Worm (Caenorhabditis elegans) whole organism, L2 larva: Measurements from ENCODE around the gene T23G5.3.
A peak's percentile ranks its signal among the peaks of the same experiment; 100 is the strongest.

Source experiments
- C34F6.9 ChIP-seq: fragments of 150-350 bp; optimal IDR thresholded peaks from 2 replicates; lab custom pipeline; 2014; ENCODE audit warnings: missing biosample characterization, missing genetic modification characterization
- F13H6.1 ChIP-seq: sonication (generic microtip); optimal IDR thresholded peaks from 2 replicates; lab custom pipeline; 2016; ENCODE audit warnings: missing genetic modification characterization, missing compliant biosample characterization
- R02D3.7 ChIP-seq: fragments of 150-350 bp; optimal IDR thresholded peaks from 2 replicates; lab custom pipeline; 2014; ENCODE audit warnings: missing biosample characterization, missing genetic modification characterization
- Y55F3AM.14 ChIP-seq: fragments of 200-800 bp; sonication (Bioruptor generic); optimal IDR thresholded peaks from 2 replicates; lab custom pipeline; 2018; ENCODE audit warnings: mild to moderate bottlenecking, missing genetic modification characterization, missing compliant biosample characterization
- ZK546.5 ChIP-seq: sonication (generic microtip); optimal IDR thresholded peaks from 2 replicates; lab custom pipeline; 2017; ENCODE audit warnings: missing biosample characterization, missing genetic modification characterization
- alr-1 ChIP-seq: fragments of 150-350 bp; optimal IDR thresholded peaks from 2 replicates; lab custom pipeline; 2014; ENCODE audit warnings: missing biosample characterization, missing genetic modification characterization
- aly-2 ChIP-seq: fragments of 150-350 bp; optimal IDR thresholded peaks from 2 replicates; lab custom pipeline; 2014; ENCODE audit warnings: missing biosample characterization, missing genetic modification characterization
- ama-1 ChIP-seq: fragments of 150-350 bp; optimal IDR thresholded peaks from 2 replicates; lab custom pipeline; 2018; ENCODE audit warnings: inconsistent platforms
- blmp-1 ChIP-seq: sonication (generic microtip); optimal IDR thresholded peaks from 2 replicates; lab custom pipeline; 2017; ENCODE audit warnings: missing genetic modification characterization, mild to moderate bottlenecking, missing compliant biosample characterization, antibody characterized with exemption, moderate library complexity; ENCODE audit not compliant: insufficient read depth
- ceh-16 ChIP-seq: fragments of 150-350 bp; optimal IDR thresholded peaks from 2 replicates; lab custom pipeline; 2014; ENCODE audit warnings: missing biosample characterization, missing genetic modification characterization
- ceh-82 ChIP-seq: fragments of 150-350 bp; optimal IDR thresholded peaks from 2 replicates; lab custom pipeline; 2014; ENCODE audit warnings: missing biosample characterization, missing genetic modification characterization
- dmd-4 ChIP-seq: sonication (generic microtip); optimal IDR thresholded peaks from 2 replicates; lab custom pipeline; 2017; ENCODE audit warnings: missing biosample characterization, missing genetic modification characterization
- fos-1 ChIP-seq: fragments of 150-350 bp; optimal IDR thresholded peaks from 2 replicates; lab custom pipeline; 2014; ENCODE audit warnings: missing biosample characterization, missing genetic modification characterization
- gmeb-1 ChIP-seq: fragments of 150-350 bp; optimal IDR thresholded peaks from 2 replicates; lab custom pipeline; 2014; ENCODE audit warnings: missing biosample characterization, missing genetic modification characterization
- lin-39 ChIP-seq: fragments of 150-350 bp; optimal IDR thresholded peaks from 2 replicates; lab custom pipeline; 2014; ENCODE audit warnings: missing biosample characterization, missing genetic modification reagents, missing genetic modification characterization
- lsy-2 ChIP-seq, 2 experiments: fragments of 150-350 bp in 1 of 2; sonication (generic microtip) in 1 of 2; optimal IDR thresholded peaks; 2 replicates each; lab custom pipeline; 2014 to 2017; ENCODE audit warnings: missing biosample characterization in 2 of 2, missing genetic modification characterization in 2 of 2
- mab-5 ChIP-seq: fragments of 150-350 bp; optimal IDR thresholded peaks from 2 replicates; lab custom pipeline; 2014; ENCODE audit warnings: missing biosample characterization, missing genetic modification characterization
- mbf-1 ChIP-seq: sonication (generic microtip); optimal IDR thresholded peaks from 2 replicates; lab custom pipeline; 2017; ENCODE audit warnings: missing biosample characterization, missing genetic modification characterization
- nhr-10 ChIP-seq: sonication (generic microtip); optimal IDR thresholded peaks from 2 replicates; lab custom pipeline; 2017; ENCODE audit warnings: missing biosample characterization, missing genetic modification characterization
- nhr-12 ChIP-seq: fragments of 150-350 bp; optimal IDR thresholded peaks from 2 replicates; lab custom pipeline; 2014; ENCODE audit warnings: missing biosample characterization, missing genetic modification characterization
- nhr-21 ChIP-seq: fragments of 150-350 bp; optimal IDR thresholded peaks from 2 replicates; lab custom pipeline; 2014; ENCODE audit warnings: missing biosample characterization, missing genetic modification characterization
- nhr-23 ChIP-seq: fragments of 150-350 bp; optimal IDR thresholded peaks from 2 replicates; lab custom pipeline; 2014; ENCODE audit warnings: missing biosample characterization, missing genetic modification reagents, missing genetic modification characterization
- nhr-237 ChIP-seq: fragments of 150-350 bp; optimal IDR thresholded peaks from 2 replicates; lab custom pipeline; 2014; ENCODE audit warnings: missing biosample characterization, missing genetic modification characterization
- nhr-25 ChIP-seq: fragments of 150-350 bp; sonication (generic microtip); optimal IDR thresholded peaks from 3 replicates; lab custom pipeline; 2014; ENCODE audit warnings: missing biosample characterization, missing genetic modification characterization
- nhr-6 ChIP-seq: fragments of 150-350 bp; optimal IDR thresholded peaks from 2 replicates; lab custom pipeline; 2014; ENCODE audit warnings: missing biosample characterization, missing genetic modification characterization
- sem-4 ChIP-seq: fragments of 150-350 bp; optimal IDR thresholded peaks from 2 replicates; lab custom pipeline; 2014; ENCODE audit warnings: missing biosample characterization, missing genetic modification reagents, missing genetic modification characterization
- skn-1 ChIP-seq: sonication (generic microtip); optimal IDR thresholded peaks from 2 replicates; lab custom pipeline; 2017; ENCODE audit warnings: missing biosample characterization, missing genetic modification characterization
- sma-9 ChIP-seq, 2 experiments: fragments of 150-350 bp in 1 of 2; sonication (generic microtip) in 1 of 2; optimal IDR thresholded peaks; 2 replicates each; lab custom pipeline; 2014 to 2016; ENCODE audit warnings: missing genetic modification characterization in 2 of 2, mild to moderate bottlenecking in 1 of 2, missing biosample characterization in 1 of 2, missing compliant biosample characterization in 1 of 2, missing genetic modification reagents in 1 of 2, moderate library complexity in 1 of 2
- snpc-4 ChIP-seq: fragments of 150-350 bp; optimal IDR thresholded peaks from 2 replicates; lab custom pipeline; 2014; ENCODE audit warnings: missing biosample characterization, missing genetic modification characterization
- unc-39 ChIP-seq: fragments of 150-350 bp; optimal IDR thresholded peaks from 2 replicates; lab custom pipeline; 2014; ENCODE audit warnings: missing biosample characterization, missing genetic modification characterization
- unc-55 ChIP-seq: fragments of 150-350 bp; sonication (generic microtip); optimal IDR thresholded peaks from 3 replicates; lab custom pipeline; 2014; ENCODE audit warnings: missing biosample characterization, missing genetic modification reagents, missing genetic modification characterization
- zag-1 ChIP-seq: fragments of 150-350 bp; optimal IDR thresholded peaks from 2 replicates; lab custom pipeline; 2014; ENCODE audit warnings: missing biosample characterization, missing genetic modification characterization
- ztf-1 ChIP-seq: fragments of 200-800 bp; sonication (Bioruptor generic); conservative IDR thresholded peaks from 2 replicates; pipeline ENCODE4 v1.3.6; 2022; ENCODE audit warnings: missing genetic modification characterization, missing compliant biosample characterization
- ztf-4 ChIP-seq: fragments of 150-350 bp; optimal IDR thresholded peaks from 2 replicates; lab custom pipeline; 2014; ENCODE audit warnings: missing biosample characterization, missing genetic modification characterization

The T23G5.3 gene

DNA sequence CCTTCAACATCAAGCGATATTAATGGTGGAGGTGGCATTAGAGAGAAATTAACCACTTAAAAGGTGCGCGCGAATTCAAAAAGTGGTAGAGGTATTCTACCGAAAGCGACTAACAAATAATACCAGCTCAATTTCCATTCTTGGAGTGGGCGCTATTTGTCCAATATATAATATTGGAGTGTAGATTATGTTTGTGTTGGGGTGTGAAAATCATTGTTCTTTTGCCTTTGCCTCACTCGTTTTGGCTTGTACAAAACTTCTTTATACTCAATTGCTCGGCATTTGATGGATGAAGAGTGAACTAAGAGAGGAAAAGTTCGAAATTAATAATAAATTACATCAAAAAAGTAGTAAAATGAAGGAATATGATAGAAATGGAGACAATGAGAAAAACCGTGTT, at the start of gene T23G5.3:
Gene T23G5.3, minus strand, starts transcription at position 101 of the 400 bp plus-strand sequence.
- no peak for TF ChIP-seq snpc-4 (tag; lab: Kevin White, UChicago)
- no peak for TF ChIP-seq nhr-21 (tag; lab: Kevin White, UChicago)
- no peak for TF ChIP-seq zag-1 (tag; lab: Kevin White, UChicago)
- no peak for TF ChIP-seq gmeb-1 (tag; lab: Kevin White, UChicago)
- no peak for TF ChIP-seq F13H6.1 (tag; lab: Kevin White, UChicago)
- TF ChIP-seq nhr-12 (tag; lab: Kevin White, UChicago): no peak
- TF ChIP-seq skn-1 (tag; lab: Kevin White, UChicago): no peak
- no peak for TF ChIP-seq Y55F3AM.14
- no peak for TF ChIP-seq nhr-25 (tag; lab: Kevin White, UChicago)
- TF ChIP-seq ceh-82 (tag; lab: Kevin White, UChicago): no peak
- no peak for TF ChIP-seq ztf-4 (tag; lab: Kevin White, UChicago)
- no peak for TF ChIP-seq dmd-4 (tag; lab: Kevin White, UChicago)

DNA sequence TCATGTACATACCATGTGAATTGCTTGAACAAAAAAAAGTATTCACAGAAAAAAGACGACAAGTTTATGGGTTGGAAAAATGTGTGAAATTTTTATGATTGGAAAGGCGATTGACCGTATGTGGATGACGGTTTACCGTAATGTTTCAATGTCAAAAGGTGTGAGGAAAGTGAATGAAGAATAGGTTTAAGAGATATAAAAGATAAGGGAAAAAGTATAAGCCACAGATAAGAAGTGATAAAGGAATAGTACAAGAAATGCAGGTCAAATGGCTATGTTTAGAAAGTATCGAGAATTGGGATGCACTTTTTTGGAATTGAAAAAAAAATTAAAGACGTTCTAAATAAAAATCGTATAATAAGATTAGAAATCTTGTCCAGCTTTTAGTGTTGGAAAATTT, 46.7 kb upstream of the T23G5.3 start:
- no peak for TF ChIP-seq ama-1 (lab: Kevin White, UChicago)
- no peak for TF ChIP-seq nhr-23
- no peak for TF ChIP-seq R02D3.7 (tag; lab: Kevin White, UChicago)
- TF ChIP-seq nhr-25 (tag; lab: Kevin White, UChicago): no peak
- TF ChIP-seq F13H6.1 (tag; lab: Kevin White, UChicago): no peak
- no peak for TF ChIP-seq snpc-4 (tag; lab: Kevin White, UChicago)
- no peak for TF ChIP-seq mab-5 (tag; lab: Kevin White, UChicago)
- no peak for TF ChIP-seq mbf-1 (tag; lab: Kevin White, UChicago)
- no peak for TF ChIP-seq ceh-82 (tag; lab: Kevin White, UChicago)
- no peak for TF ChIP-seq unc-39
- peak; percentile 58 for TF ChIP-seq blmp-1 (tag; lab: Kevin White, UChicago)
- TF ChIP-seq ZK546.5 (tag; lab: Kevin White, UChicago): no peak
- no peak for TF ChIP-seq nhr-237 (tag; lab: Kevin White, UChicago)
- no peak for TF ChIP-seq ztf-1 (GFP tag; lab: Robert Waterston, UW)
- TF ChIP-seq lin-39 (tag; lab: Kevin White, UChicago): no peak
- TF ChIP-seq unc-55: no peak
- peak; percentile 16 for TF ChIP-seq fos-1 (tag; lab: Kevin White, UChicago)
- TF ChIP-seq sma-9 (GFP tag; optimal IDR thresholded peaks at IDR 0.05; lab: Kevin White, UChicago): no peak
- no peak for TF ChIP-seq sma-9 (tag; optimal IDR thresholded peaks at IDR 0.05; lab: Kevin White, UChicago)
- TF ChIP-seq, all 48 proteins: peak for 2

DNA sequence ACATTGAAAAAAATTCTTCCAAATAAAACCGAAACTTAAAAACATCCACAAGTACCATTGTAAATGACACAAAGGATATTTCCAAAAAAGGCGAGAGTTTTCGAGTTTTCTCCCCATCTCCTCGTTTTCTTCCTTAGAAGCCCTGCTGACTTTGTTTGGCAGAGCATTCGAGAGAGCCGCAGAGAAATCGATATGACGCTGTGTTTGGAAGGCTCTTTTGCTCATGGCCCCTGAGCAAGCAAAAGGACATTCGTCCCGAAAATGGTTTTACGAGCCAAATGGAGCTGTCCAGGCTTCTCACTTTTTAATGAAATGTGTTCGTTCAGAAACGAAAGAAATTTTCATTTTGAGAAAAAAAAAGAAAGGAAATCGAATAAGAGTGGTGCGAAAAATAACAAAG, 41.0 kb upstream of the T23G5.3 start:
- TF ChIP-seq C34F6.9 (tag; lab: Kevin White, UChicago) (peak; percentile 46), alr-1 (tag; lab: Kevin White, UChicago) (no peak), nhr-10 (no peak), blmp-1 (tag; lab: Kevin White, UChicago) (no peak), lsy-2 (tag; optimal IDR thresholded peaks at IDR 0.05; lab: Kevin White, UChicago) (peak in 1 of 2 experiments; percentile 16), nhr-6 (tag; lab: Kevin White, UChicago) (no peak), gmeb-1 (tag; lab: Kevin White, UChicago) (no peak), ceh-16 (tag; lab: Kevin White, UChicago) (no peak), nhr-21 (tag; lab: Kevin White, UChicago) (no peak), unc-55 (peak; percentile 22), sem-4 (tag; lab: Kevin White, UChicago) (no peak), fos-1 (tag; lab: Kevin White, UChicago) (no peak), skn-1 (tag; lab: Kevin White, UChicago) (no peak), aly-2 (no peak)

DNA sequence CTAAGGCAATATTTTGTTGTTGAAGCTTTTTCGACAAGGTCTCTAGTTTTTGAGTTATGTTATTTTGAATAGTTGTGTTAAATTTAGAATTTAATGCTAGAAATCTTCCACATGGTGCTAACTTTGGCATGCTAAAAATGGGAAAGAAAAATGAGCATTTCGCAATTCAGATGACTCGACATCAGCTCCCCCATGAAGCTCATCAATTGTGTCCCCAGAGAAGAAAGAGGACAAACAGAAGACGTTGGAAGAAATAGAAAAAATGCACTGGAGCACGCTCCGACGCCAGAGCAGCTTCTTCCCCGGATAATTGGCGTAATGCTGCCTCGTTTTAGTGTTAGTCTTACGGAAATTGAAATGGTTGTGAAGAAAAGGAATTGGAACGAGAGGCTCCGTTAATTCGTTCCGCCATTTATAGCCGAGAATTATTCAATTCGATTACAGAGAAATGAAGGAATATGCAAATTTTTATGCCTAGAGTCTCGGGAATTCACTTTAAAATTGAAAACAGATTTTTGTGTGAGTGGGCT, 40.4 kb upstream of the T23G5.3 start:
- TF ChIP-seq C34F6.9 (tag; lab: Kevin White, UChicago) (peak; percentile 10), sma-9 (GFP tag; optimal IDR thresholded peaks at IDR 0.05; lab: Kevin White, UChicago) (peak; percentile 22), sma-9 (tag; optimal IDR thresholded peaks at IDR 0.05; lab: Kevin White, UChicago) (no peak), gmeb-1 (tag; lab: Kevin White, UChicago) (no peak), F13H6.1 (tag; lab: Kevin White, UChicago) (no peak), zag-1 (tag; lab: Kevin White, UChicago) (peak; percentile 73), sem-4 (tag; lab: Kevin White, UChicago) (peak; percentile 61), mab-5 (tag; lab: Kevin White, UChicago) (no peak)
